Fruit fly (Drosophila melanogaster) Kc167 (cell line): ENCODE data around the gene mirr.

Source experiments
- Myc ChIP-seq: fragments of >200 bp; optimal IDR thresholded peaks from 2 replicates; lab custom pipeline; 2017; ENCODE audit warnings: missing external identifiers
- Sin3A ChIP-seq: fragments of >200 bp; optimal IDR thresholded peaks from 2 replicates; lab custom pipeline; 2018; ENCODE audit warnings: missing external identifiers
- h ChIP-seq: fragments of >200 bp; optimal IDR thresholded peaks from 3 replicates; lab custom pipeline; 2018; ENCODE audit warnings: missing external identifiers
- insv ChIP-seq: fragments of >200 bp; optimal IDR thresholded peaks from 3 replicates; lab custom pipeline; 2018; ENCODE audit warnings: missing external identifiers
- psq ChIP-seq: fragments of >200 bp; optimal IDR thresholded peaks from 2 replicates; lab custom pipeline; 2017; ENCODE audit warnings: missing external identifiers
- ttk ChIP-seq: sonication (Bioruptor generic); optimal IDR thresholded peaks from 2 replicates; lab custom pipeline; 2017; ENCODE audit warnings: missing external identifiers

DNA sequence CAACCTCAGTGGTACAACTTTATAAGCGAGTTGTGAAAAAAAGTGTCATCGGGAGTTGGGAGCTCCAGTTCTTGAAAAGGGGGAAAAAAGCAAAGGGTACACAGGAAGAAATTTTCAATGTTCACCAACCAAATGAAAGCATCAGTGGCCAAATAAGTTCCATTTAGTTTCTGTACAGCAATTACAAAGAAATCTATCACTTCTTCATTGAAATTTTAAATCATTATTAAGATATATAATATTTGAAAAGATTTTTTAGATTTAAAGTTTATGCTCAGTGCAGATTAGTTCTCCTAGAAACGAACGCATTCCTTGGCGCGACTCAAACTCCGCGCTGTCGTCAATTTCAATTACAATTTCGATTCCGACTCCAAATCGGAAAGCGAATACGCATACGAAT, 7.9 kb downstream of the mirr start:
- no peak for TF ChIP-seq psq (lab: Kevin White, UChicago)
- no peak for TF ChIP-seq Sin3A (lab: Kevin White, UChicago)
- TF ChIP-seq ttk (lab: Kevin White, UChicago), result no peak
- TF ChIP-seq insv (lab: Kevin White, UChicago), result no peak
- TF ChIP-seq Myc (lab: Kevin White, UChicago), result no peak
- no peak for TF ChIP-seq h (lab: Kevin White, UChicago)
